Worm (Caenorhabditis elegans): ENCODE measurements around the gene Y94H6A.12.
"Not testable (repeated sequence)": the region's sequence is repeated elsewhere in the genome, so short reads cannot be mapped to it uniquely, and the experiment has no call there.

Y94H6A.12 gene

ce11 chrIV:2719734-2720133 is 6.9 kb upstream of the Y94H6A.12 start, which contains the start of gene ndua-12:
TSS of gene ndua-12 (minus strand) at chrIV:2719834.
- TF ChIP-seq unc-39, snpc-4, nhr-10 (tag; optimal IDR thresholded peaks at IDR 0.05): not testable (repeated sequence)

- TF ChIP-seq R02D3.7, elt-1, nhr-12 (tag; optimal IDR thresholded peaks at IDR 0.05): not testable (repeated sequence)
Observed at ce11 chrIV:2716474-2716873, 3.6 kb upstream of the Y94H6A.12 start, which contains the start of gene Y94H6A.7. TSS of gene Y94H6A.7 (minus strand) at chrIV:2716574.

- TF ChIP-seq ama-1 (optimal IDR thresholded peaks at IDR 0.05): peak; percentile 65
- TF ChIP-seq skn-1 (tag; optimal IDR thresholded peaks at IDR 0.05): peak; percentile 94
- TF ChIP-seq unc-55 (GFP tag; optimal IDR thresholded peaks at IDR 0.05): peak; percentile 47
- no peak for TF ChIP-seq nhr-77 (tag; optimal IDR thresholded peaks at IDR 0.05)
- TF ChIP-seq nhr-21 (tag; optimal IDR thresholded peaks at IDR 0.05): no peak
- peak; percentile 23 for TF ChIP-seq lin-13 (GFP tag; optimal IDR thresholded peaks at IDR 0.05)
- TF ChIP-seq nhr-237 (tag; optimal IDR thresholded peaks at IDR 0.05): no peak
- peak; percentile 10 for TF ChIP-seq C34F6.9 (tag; optimal IDR thresholded peaks at IDR 0.05)
- TF ChIP-seq zag-1 (tag; optimal IDR thresholded peaks at IDR 0.05): no peak
- no peak for TF ChIP-seq egl-27 (tag; optimal IDR thresholded peaks at IDR 0.05)
- TF ChIP-seq sma-3 (GFP tag; optimal IDR thresholded peaks at IDR 0.05): peak; percentile 12
- TF ChIP-seq ceh-16 (tag; optimal IDR thresholded peaks at IDR 0.05): no peak
- TF ChIP-seq fos-1 (tag; optimal IDR thresholded peaks at IDR 0.05): peak; percentile 19
- TF ChIP-seq dmd-4 (tag; optimal IDR thresholded peaks at IDR 0.05): no peak
- TF ChIP-seq crh-2 (tag; optimal IDR thresholded peaks at IDR 0.05): peak; percentile 63
- TF ChIP-seq nhr-25 (tag; optimal IDR thresholded peaks at IDR 0.05): no peak
- no peak for TF ChIP-seq nhr-10 (tag; optimal IDR thresholded peaks at IDR 0.05)
- TF ChIP-seq lsy-2 (tag; optimal IDR thresholded peaks at IDR 0.05): peak in 1 of 2 experiments; percentile 15
- no peak for TF ChIP-seq mbf-1 (tag; optimal IDR thresholded peaks at IDR 0.05)
Observed at ce11 chrIV:2711122-2711669, 1.6 kb downstream of the Y94H6A.12 start.

DNA sequence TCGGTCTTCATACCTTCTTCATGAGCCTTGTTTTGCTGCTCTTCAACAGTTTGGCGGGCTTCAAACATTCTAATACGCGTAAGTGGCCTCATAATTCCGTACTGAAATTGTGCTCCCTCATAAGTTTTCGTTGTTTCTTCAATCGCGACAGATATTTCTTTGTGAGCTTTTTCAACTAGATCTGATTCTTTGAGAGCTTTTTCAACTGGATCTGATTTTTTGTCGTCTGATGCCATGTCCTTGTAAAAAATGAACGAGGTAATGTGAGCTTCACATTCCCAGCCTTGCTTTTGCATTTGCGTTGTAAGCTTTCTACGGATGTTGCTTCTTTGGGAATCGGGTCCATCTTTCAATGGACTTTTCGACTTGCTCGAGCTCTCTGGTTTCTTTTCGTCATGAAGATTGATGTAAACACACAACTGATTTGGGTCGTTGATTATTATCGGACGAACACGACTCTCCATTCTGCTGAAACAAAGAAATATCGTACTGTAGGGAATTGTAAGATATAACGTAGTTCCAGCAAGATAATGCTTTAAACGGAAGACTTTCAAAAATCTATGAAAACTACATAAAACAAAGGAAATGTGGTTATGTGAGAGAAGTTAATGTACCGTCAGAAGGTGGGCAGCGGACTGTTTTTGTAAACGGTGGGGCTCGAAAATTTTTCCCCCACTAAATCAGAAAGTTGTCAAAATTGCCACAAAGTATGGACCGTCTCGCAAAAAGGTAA is 2.5 kb downstream of the Y94H6A.12 start, which contains the start of gene Y94H6A.10:
Y94H6A.10 (minus strand) TSS at position 464 of the 733 bp plus-strand sequence.
- TF ChIP-seq lin-11 (tag; optimal IDR thresholded peaks at IDR 0.05) (no peak), ama-1 (optimal IDR thresholded peaks at IDR 0.05) (peak; percentile 40)

DNA sequence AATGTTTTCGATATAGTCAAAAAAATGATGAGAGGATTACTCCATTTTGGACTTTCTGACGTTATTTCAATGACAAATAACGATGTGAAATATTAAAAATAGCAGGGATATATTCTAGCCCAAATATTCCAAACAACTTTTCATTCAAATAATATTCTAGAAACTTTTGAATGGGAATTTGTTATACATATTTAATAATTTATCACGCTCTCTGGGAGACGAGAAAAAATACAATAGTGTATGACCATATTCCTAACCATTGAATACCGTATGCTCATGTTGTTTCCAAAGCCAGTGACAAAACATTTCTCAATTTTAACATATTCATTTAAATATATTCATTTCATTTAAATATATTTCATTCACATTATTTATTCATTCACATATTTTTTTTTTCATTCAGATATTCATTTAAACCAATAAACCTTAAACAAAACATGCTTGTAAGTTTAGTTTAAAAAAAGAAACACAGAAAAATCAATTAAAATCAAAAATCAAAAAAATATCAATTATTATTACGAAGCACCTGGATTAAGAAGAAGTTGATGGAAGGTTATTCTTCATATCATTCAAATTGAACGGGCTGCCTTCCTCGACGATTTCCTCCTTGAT is 3.1 kb downstream of the Y94H6A.12 start:
- TF ChIP-seq gmeb-1 (tag; optimal IDR thresholded peaks at IDR 0.05) (peak; percentile 12), ztf-4 (tag; optimal IDR thresholded peaks at IDR 0.05) (peak; percentile 46), unc-55 (GFP tag; optimal IDR thresholded peaks at IDR 0.05) (peak; percentile 25), lsy-2 (tag; optimal IDR thresholded peaks at IDR 0.05) (peak in 1 of 2 experiments; percentile 20), blmp-1 (tag; optimal IDR thresholded peaks at IDR 0.05; ENCODE audit: insufficient read depth) (no peak)

DNA sequence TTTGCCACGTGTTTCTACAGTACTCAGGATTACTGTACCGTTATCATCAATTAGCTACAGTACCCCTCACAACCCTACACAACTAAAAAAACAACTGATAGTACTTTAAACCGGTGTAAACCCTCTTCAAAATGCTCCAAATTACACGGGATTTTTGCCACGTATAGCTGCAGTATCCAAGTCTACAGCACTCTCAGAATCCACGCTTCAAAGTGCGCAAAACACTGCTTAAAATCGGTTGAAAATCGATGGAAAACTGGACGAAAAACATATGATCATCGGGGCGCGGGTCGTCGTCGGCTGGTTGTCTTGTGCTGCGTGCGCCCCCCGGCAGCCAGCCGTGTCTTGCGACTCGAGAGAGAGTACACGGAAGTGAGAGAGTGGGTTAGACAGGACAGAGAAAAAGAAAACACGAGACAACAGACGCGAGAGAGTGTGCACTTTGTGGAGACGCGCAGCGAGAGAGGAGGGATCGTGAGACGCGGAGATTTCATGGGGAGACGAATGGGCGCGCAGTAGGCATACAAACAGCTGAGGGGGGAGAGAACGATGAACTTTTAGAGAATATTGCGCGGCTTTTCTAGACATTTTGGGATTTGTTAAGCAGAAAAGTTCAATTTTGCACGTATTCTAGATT is 4.4 kb downstream of the Y94H6A.12 start:
- TF ChIP-seq dmd-4 (tag; optimal IDR thresholded peaks at IDR 0.05): no peak
- TF ChIP-seq nhr-25 (tag; optimal IDR thresholded peaks at IDR 0.05): peak; percentile 73
- no peak for TF ChIP-seq unc-62 (GFP tag; optimal IDR thresholded peaks at IDR 0.05)
- no peak for TF ChIP-seq skn-1 (tag; optimal IDR thresholded peaks at IDR 0.05)
- no peak for TF ChIP-seq nhr-237 (tag; optimal IDR thresholded peaks at IDR 0.05)
- TF ChIP-seq gmeb-1 (tag; optimal IDR thresholded peaks at IDR 0.05): peak; percentile 64
- no peak for TF ChIP-seq ceh-16 (tag; optimal IDR thresholded peaks at IDR 0.05)
- peak; percentile 74 for TF ChIP-seq ztf-4 (tag; optimal IDR thresholded peaks at IDR 0.05)
- no peak for TF ChIP-seq aly-2 (tag; optimal IDR thresholded peaks at IDR 0.05)
- TF ChIP-seq lin-39 (tag; optimal IDR thresholded peaks at IDR 0.05): no peak
- peak; percentile 63 for TF ChIP-seq fos-1 (tag; optimal IDR thresholded peaks at IDR 0.05)
- TF ChIP-seq ztf-11 (tag; optimal IDR thresholded peaks at IDR 0.05): no peak
- peak; percentile 89 for TF ChIP-seq sma-9 (GFP tag; optimal IDR thresholded peaks at IDR 0.05)
- TF ChIP-seq sma-9 (tag; optimal IDR thresholded peaks at IDR 0.05): no peak
- TF ChIP-seq mbf-1 (tag; optimal IDR thresholded peaks at IDR 0.05): no peak
- TF ChIP-seq snpc-4 (tag; optimal IDR thresholded peaks at IDR 0.05): peak; percentile 12
- TF ChIP-seq sem-4 (tag; optimal IDR thresholded peaks at IDR 0.05): peak; percentile 26
- TF ChIP-seq R02D3.7 (tag; optimal IDR thresholded peaks at IDR 0.05): no peak
- TF ChIP-seq F13H6.1 (tag; optimal IDR thresholded peaks at IDR 0.05): peak; percentile 87
- TF ChIP-seq unc-39 (tag; optimal IDR thresholded peaks at IDR 0.05): no peak
- peak; percentile 87 for TF ChIP-seq crh-2 (tag; optimal IDR thresholded peaks at IDR 0.05)
- TF ChIP-seq nhr-6 (tag; optimal IDR thresholded peaks at IDR 0.05): peak; percentile 28
- TF ChIP-seq Y55F3AM.14 (GFP tag; optimal IDR thresholded peaks at IDR 0.05): peak; percentile 70
- no peak for TF ChIP-seq nhr-77 (tag; optimal IDR thresholded peaks at IDR 0.05)

All from whole organism, L2 larva.